Worm (Caenorhabditis elegans) whole organism, mixed stage, embryonic: ENCODE results near the gene taf-2.

ENCODE experiments used
- M03D4.4 ChIP-seq: sonication (generic microtip); optimal IDR thresholded peaks from 2 replicates; lab custom pipeline; 2017; ENCODE audit warnings: mild to moderate bottlenecking, missing genetic modification characterization, missing compliant biosample characterization
- bed-3 ChIP-seq: fragments of 200-800 bp; sonication (Bioruptor generic); optimal IDR thresholded peaks from 3 replicates; lab custom pipeline; 2018; ENCODE audit warnings: mild to moderate bottlenecking, missing genetic modification characterization, moderate library complexity, missing compliant biosample characterization
- blmp-1 ChIP-seq: fragments of 150-350 bp; optimal IDR thresholded peaks from 2 replicates; lab custom pipeline; 2014; ENCODE audit warnings: missing biosample characterization, missing genetic modification characterization
- ceh-39 ChIP-seq: fragments of 150-350 bp; optimal IDR thresholded peaks from 2 replicates; lab custom pipeline; 2014; ENCODE audit warnings: missing biosample characterization, missing genetic modification characterization
- ceh-43 ChIP-seq: fragments of 200-800 bp; sonication (Bioruptor generic); optimal IDR thresholded peaks from 2 replicates; lab custom pipeline; 2018; ENCODE audit warnings: mild to moderate bottlenecking, missing genetic modification characterization, moderate library complexity, missing compliant biosample characterization
- ceh-83 ChIP-seq: fragments of 200-800 bp; sonication (Bioruptor generic); optimal IDR thresholded peaks from 2 replicates; lab custom pipeline; 2018; ENCODE audit warnings: mild to moderate bottlenecking, missing genetic modification characterization, missing compliant biosample characterization
- cnd-1 ChIP-seq: fragments of 200-800 bp; sonication (Bioruptor generic); optimal IDR thresholded peaks from 2 replicates; lab custom pipeline; 2018; ENCODE audit warnings: mild to moderate bottlenecking, missing genetic modification characterization, missing compliant biosample characterization
- drap-1 ChIP-seq: fragments of 200-800 bp; sonication (Bioruptor generic); optimal IDR thresholded peaks from 3 replicates; lab custom pipeline; 2018; ENCODE audit warnings: mild to moderate bottlenecking, missing genetic modification characterization, missing compliant biosample characterization
- elt-1 ChIP-seq: sonication (generic microtip); optimal IDR thresholded peaks from 2 replicates; lab custom pipeline; 2017; ENCODE audit warnings: missing genetic modification characterization, mild to moderate bottlenecking, missing compliant biosample characterization, antibody characterized with exemption, moderate library complexity, borderline replicate concordance; ENCODE audit not compliant: insufficient read depth
- elt-3 ChIP-seq: fragments of 150-350 bp; optimal IDR thresholded peaks from 2 replicates; lab custom pipeline; 2014; ENCODE audit warnings: missing biosample characterization, missing genetic modification characterization
- flh-1 ChIP-seq: fragments of 200-800 bp; sonication (Bioruptor generic); optimal IDR thresholded peaks from 2 replicates; lab custom pipeline; 2018; ENCODE audit warnings: mild to moderate bottlenecking, missing genetic modification characterization, moderate library complexity, missing compliant biosample characterization
- ham-2 ChIP-seq: fragments of 200-800 bp; sonication (Bioruptor generic); optimal IDR thresholded peaks from 2 replicates; lab custom pipeline; 2018; ENCODE audit warnings: mild to moderate bottlenecking, missing genetic modification characterization, missing compliant biosample characterization
- hlh-1 ChIP-seq: fragments of 150-350 bp; optimal IDR thresholded peaks from 2 replicates; lab custom pipeline; 2014; ENCODE audit warnings: missing biosample characterization, missing genetic modification reagents, missing genetic modification characterization
- lin-13 ChIP-seq: fragments of 150-350 bp; optimal IDR thresholded peaks from 2 replicates; lab custom pipeline; 2014; ENCODE audit warnings: missing biosample characterization, missing genetic modification characterization
- lsy-2 ChIP-seq: fragments of 150-350 bp; optimal IDR thresholded peaks from 2 replicates; lab custom pipeline; 2014; ENCODE audit warnings: missing biosample characterization, missing genetic modification characterization
- mab-5 ChIP-seq: fragments of 150-350 bp; optimal IDR thresholded peaks from 2 replicates; lab custom pipeline; 2014; ENCODE audit warnings: missing biosample characterization, missing genetic modification characterization
- mls-2 ChIP-seq: sonication (generic microtip); optimal IDR thresholded peaks from 2 replicates; lab custom pipeline; 2016; ENCODE audit warnings: mild to moderate bottlenecking, missing genetic modification characterization, moderate library complexity, missing compliant biosample characterization
- nhr-12 ChIP-seq: fragments of 150-350 bp; optimal IDR thresholded peaks from 2 replicates; lab custom pipeline; 2014; ENCODE audit warnings: missing biosample characterization, missing genetic modification characterization
- nhr-2 ChIP-seq: fragments of 150-350 bp; optimal IDR thresholded peaks from 2 replicates; lab custom pipeline; 2014; ENCODE audit warnings: missing biosample characterization, missing genetic modification characterization
- nhr-237 ChIP-seq: fragments of 150-350 bp; optimal IDR thresholded peaks from 2 replicates; lab custom pipeline; 2014; ENCODE audit warnings: missing biosample characterization, missing genetic modification characterization
- nhr-28 ChIP-seq: fragments of 150-350 bp; optimal IDR thresholded peaks from 2 replicates; lab custom pipeline; 2014; ENCODE audit warnings: missing biosample characterization, missing genetic modification characterization
- nhr-76 ChIP-seq: sonication (generic microtip); optimal IDR thresholded peaks from 2 replicates; lab custom pipeline; 2017; ENCODE audit warnings: missing biosample characterization, missing genetic modification characterization
- pha-4 ChIP-seq: fragments of 150-350 bp; optimal IDR thresholded peaks from 2 replicates; lab custom pipeline; 2018; ENCODE audit warnings: missing biosample characterization, missing genetic modification reagents, missing genetic modification characterization
- sem-2 ChIP-seq: fragments of 200-800 bp; sonication (Bioruptor generic); optimal IDR thresholded peaks from 2 replicates; lab custom pipeline; 2018; ENCODE audit warnings: mild to moderate bottlenecking, missing genetic modification characterization, missing compliant biosample characterization
- snpc-4 ChIP-seq: fragments of 150-350 bp; optimal IDR thresholded peaks from 2 replicates; lab custom pipeline; 2014; ENCODE audit warnings: missing biosample characterization, missing genetic modification characterization
- sptf-1 ChIP-seq: sonication (generic microtip); optimal IDR thresholded peaks from 2 replicates; lab custom pipeline; 2017; ENCODE audit warnings: mild to moderate bottlenecking, missing genetic modification characterization, moderate library complexity, missing compliant biosample characterization
- tbx-8 ChIP-seq: fragments of 200-800 bp; sonication (Bioruptor generic); optimal IDR thresholded peaks from 2 replicates; lab custom pipeline; 2018; ENCODE audit warnings: mild to moderate bottlenecking, missing genetic modification characterization, moderate library complexity, missing compliant biosample characterization
- unc-120 ChIP-seq: sonication (generic microtip); optimal IDR thresholded peaks from 2 replicates; lab custom pipeline; 2017; ENCODE audit warnings: missing genetic modification characterization, missing compliant biosample characterization; ENCODE audit not compliant: poor library complexity, severe bottlenecking
- unc-39 ChIP-seq: fragments of 150-350 bp; optimal IDR thresholded peaks from 2 replicates; lab custom pipeline; 2014; ENCODE audit warnings: missing biosample characterization, missing genetic modification characterization
- unc-62 ChIP-seq: fragments of 150-350 bp; optimal IDR thresholded peaks from 2 replicates; lab custom pipeline; 2014; ENCODE audit warnings: missing biosample characterization, missing genetic modification reagents, missing genetic modification characterization
- zip-8 ChIP-seq: fragments of 150-350 bp; optimal IDR thresholded peaks from 2 replicates; lab custom pipeline; 2014; ENCODE audit warnings: missing biosample characterization, missing genetic modification characterization
- ztf-11 ChIP-seq: fragments of 150-350 bp; optimal IDR thresholded peaks from 2 replicates; lab custom pipeline; 2014; ENCODE audit warnings: missing biosample characterization, missing genetic modification characterization

The taf-2 gene

DNA sequence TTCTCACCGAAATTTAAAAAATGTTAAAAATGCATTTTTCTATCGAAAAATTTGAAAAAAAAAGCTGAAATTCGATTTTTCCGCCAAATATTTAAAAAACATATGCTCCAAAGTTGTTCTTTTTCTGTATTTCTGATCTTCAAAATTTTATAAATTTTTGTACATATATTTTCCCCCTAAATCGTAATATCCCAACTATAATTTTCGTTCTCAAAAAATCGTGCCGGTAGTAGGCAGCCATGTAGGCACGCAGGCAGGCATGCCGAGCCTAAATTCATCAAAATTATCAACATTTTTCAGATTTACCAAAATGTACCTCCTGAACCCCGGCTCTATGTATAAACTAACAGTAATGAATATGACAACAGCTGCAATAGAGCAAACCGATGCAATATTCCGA is 28.5 kb downstream of the taf-2 start, which contains the start of gene sre-5:
Gene sre-5 (plus strand): TSS at position 301 of the 400 bp plus-strand sequence.
- TF ChIP-seq ceh-39 (tag; lab: Kevin White, UChicago) (no peak), lsy-2 (tag; lab: Kevin White, UChicago) (no peak), nhr-12 (tag; lab: Kevin White, UChicago) (no peak), mab-5 (tag; lab: Kevin White, UChicago) (no peak), ceh-83 (GFP tag; lab: Kevin White, UChicago) (no peak), lin-13 (tag; lab: Kevin White, UChicago) (no peak), sptf-1 (tag; lab: Kevin White, UChicago) (no peak), bed-3 (GFP tag; lab: Kevin White, UChicago) (no peak)
- TF ChIP-seq, all 35 proteins: peak for 0

DNA sequence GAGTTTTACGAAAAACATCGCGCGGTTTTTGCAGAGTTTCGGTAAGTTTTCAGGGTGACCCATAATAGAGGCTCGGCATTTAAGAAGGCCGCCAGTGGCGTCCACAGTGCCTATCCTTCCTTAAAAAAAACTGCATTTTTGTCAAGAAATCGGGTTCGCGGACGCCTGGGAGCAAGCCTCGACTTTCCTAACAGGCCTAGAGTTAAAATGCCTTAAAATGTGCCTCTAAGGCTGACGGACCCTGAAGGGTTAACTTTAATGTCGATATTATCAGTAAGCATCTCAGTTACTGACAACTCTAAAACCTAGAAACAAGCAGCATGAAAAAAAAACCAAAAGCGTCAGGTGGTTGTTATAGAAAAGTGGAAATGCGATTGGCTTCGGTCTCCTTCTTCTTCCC is 34.2 kb downstream of the taf-2 start:
- TF ChIP-seq elt-3 (tag; lab: Kevin White, UChicago) (no peak), nhr-28 (no peak), nhr-2 (tag; lab: Kevin White, UChicago) (no peak), cnd-1 (tag; lab: Kevin White, UChicago) (no peak), elt-1 (tag; lab: Kevin White, UChicago) (no peak), mls-2 (tag; lab: Kevin White, UChicago) (no peak), unc-39 (tag; lab: Kevin White, UChicago) (no peak), sem-2 (GFP tag; lab: Kevin White, UChicago) (no peak), blmp-1 (tag; lab: Kevin White, UChicago) (no peak), ham-2 (no peak), nhr-12 (tag; lab: Kevin White, UChicago) (no peak), nhr-237 (tag; lab: Kevin White, UChicago) (no peak), pha-4 (no peak), unc-62 (GFP tag; lab: Kevin White, UChicago) (no peak), hlh-1 (tag; lab: Kevin White, UChicago) (no peak), unc-120 (tag; lab: Kevin White, UChicago) (no peak), snpc-4 (tag; lab: Kevin White, UChicago) (no peak)

DNA sequence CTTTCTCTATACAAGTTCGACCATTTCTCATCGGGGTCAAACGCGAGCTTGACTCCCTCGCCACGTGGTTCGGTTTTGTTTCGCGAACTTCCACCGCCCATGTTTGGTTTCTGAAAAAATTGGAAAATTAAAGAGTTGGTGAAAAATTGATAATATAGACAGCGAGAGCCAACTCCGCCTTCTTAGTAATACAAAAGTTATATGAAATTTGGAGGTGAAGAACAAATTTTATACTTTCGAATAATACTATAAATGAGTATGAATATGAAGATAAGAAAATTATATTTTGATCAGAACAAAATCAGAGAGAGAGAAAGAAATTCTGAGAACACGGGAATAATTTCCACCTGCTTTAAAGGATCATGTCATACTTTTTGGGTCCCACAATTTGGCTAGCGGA is 36.1 kb downstream of the taf-2 start, which contains the start of gene osm-9:
Gene osm-9 (minus strand): TSS at position 101 of the 400 bp plus-strand sequence.
- TF ChIP-seq nhr-28 (no peak), ceh-83 (GFP tag; lab: Kevin White, UChicago) (no peak), sem-2 (GFP tag; lab: Kevin White, UChicago) (no peak), lin-13 (tag; lab: Kevin White, UChicago) (no peak), nhr-237 (tag; lab: Kevin White, UChicago) (no peak), lsy-2 (tag; lab: Kevin White, UChicago) (no peak), flh-1 (GFP tag; lab: Kevin White, UChicago) (no peak), unc-62 (GFP tag; lab: Kevin White, UChicago) (no peak), nhr-76 (no peak), ham-2 (no peak), zip-8 (tag; lab: Kevin White, UChicago) (no peak), drap-1 (no peak), M03D4.4 (tag; lab: Kevin White, UChicago) (no peak), ztf-11 (tag; lab: Kevin White, UChicago) (no peak), cnd-1 (tag; lab: Kevin White, UChicago) (no peak), ceh-43 (no peak), elt-1 (tag; lab: Kevin White, UChicago) (no peak)

DNA sequence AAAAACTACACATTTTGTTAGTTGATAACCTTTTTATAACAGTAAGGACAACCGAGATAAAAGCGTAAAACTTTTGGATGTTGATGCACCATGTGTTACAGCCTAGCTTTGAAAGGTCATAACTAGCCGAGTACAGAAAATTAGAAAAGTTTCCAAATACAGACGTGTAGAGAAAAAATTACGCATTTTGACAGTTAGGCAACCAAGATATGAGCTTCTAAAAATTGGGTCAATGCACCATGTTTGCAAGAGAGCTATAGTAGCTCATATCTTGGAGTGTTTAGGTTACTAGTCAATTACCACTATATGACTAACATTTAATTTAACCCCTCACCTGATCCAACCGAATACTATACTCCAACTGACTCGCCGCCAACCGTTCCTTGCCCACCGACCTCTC is 40.5 kb downstream of the taf-2 start:
- TF ChIP-seq ceh-83 (GFP tag; lab: Kevin White, UChicago) (no peak), pha-4 (no peak), elt-3 (tag; lab: Kevin White, UChicago) (no peak), unc-120 (tag; lab: Kevin White, UChicago) (no peak), cnd-1 (tag; lab: Kevin White, UChicago) (no peak), hlh-1 (tag; lab: Kevin White, UChicago) (no peak), ztf-11 (tag; lab: Kevin White, UChicago) (no peak), blmp-1 (tag; lab: Kevin White, UChicago) (no peak), snpc-4 (tag; lab: Kevin White, UChicago) (no peak), ham-2 (no peak), mab-5 (tag; lab: Kevin White, UChicago) (no peak), nhr-12 (tag; lab: Kevin White, UChicago) (no peak), unc-62 (GFP tag; lab: Kevin White, UChicago) (no peak), nhr-237 (tag; lab: Kevin White, UChicago) (no peak), tbx-8 (no peak), nhr-76 (no peak)
